Fruit fly (Drosophila melanogaster): ENCODE data around the gene MED19.

dm6 chr3L:17884276-17884675 lies 38.0 kb upstream of the MED19 start, which contains the start of gene CG5506:
- TF ChIP-seq CG5204 (GFP tag; optimal IDR thresholded peaks at IDR 0.05) (no peak), CG14711 (tag; optimal IDR thresholded peaks at IDR 0.05) (no peak), CG1620 (GFP tag; optimal IDR thresholded peaks at IDR 0.05) (no peak), CG7045 (GFP tag; optimal IDR thresholded peaks at IDR 0.05) (no peak), cnc (optimal IDR thresholded peaks at IDR 0.05) (no peak), bab1 (GFP tag; optimal IDR thresholded peaks at IDR 0.05) (no peak), Hr96 (GFP tag; optimal IDR thresholded peaks at IDR 0.05) (no peak)
